Fruit fly (Drosophila melanogaster): ENCODE measurements around the gene CtBP.

CtBP gene

DNA sequence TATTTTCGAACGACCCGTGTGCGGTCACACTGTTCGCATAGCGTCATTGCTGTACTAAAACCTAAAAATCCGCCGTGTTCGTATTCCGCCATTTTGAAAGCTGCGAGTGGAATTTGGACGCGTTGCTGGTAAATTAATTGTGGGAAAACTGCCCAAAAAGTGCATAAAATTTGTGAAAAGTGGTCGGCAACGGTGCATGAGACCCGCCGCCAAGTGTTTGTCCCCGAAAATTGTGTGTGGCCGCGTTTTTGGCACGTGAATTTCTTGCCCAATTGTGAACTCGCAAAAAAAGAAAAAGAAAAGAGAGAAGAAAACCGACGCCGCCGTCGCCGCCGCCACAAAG, at the start of gene CtBP:
CtBP (plus strand) TSS at position 29 of the 343 bp plus-strand sequence.
- TF ChIP-seq CG8478 (optimal IDR thresholded peaks at IDR 0.05) (no peak), usp (GFP tag; optimal IDR thresholded peaks at IDR 0.05) (no peak), pan (optimal IDR thresholded peaks at IDR 0.05) (no peak), EcR (GFP tag; optimal IDR thresholded peaks at IDR 0.05) (no peak)

DNA sequence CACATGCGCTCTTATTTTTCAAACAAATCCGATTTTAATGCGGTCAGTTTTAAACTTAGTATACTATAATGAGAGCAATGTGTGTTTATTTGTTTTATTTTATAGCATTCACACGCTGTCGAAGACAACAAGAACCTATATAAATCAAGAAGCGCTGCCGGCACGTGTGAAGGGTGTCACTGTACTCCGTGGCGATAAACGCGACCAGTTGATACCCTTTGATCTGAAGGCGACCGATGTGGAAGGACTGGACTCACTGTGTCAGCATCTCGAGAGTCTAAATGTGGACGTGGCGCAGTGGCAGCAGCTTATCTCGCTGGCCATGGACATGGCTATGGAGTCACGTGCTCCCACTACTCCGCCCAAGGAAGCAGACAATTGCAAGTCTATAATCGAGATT, 48.8 kb upstream of the CtBP start:
- TF ChIP-seq pan (optimal IDR thresholded peaks at IDR 0.05) (no peak), psq (optimal IDR thresholded peaks at IDR 0.05) (no peak), EcR (GFP tag; optimal IDR thresholded peaks at IDR 0.05) (no peak), CG8478 (optimal IDR thresholded peaks at IDR 0.05) (no peak), Dll (optimal IDR thresholded peaks at IDR 0.05) (no peak), usp (GFP tag; optimal IDR thresholded peaks at IDR 0.05) (no peak)

DNA sequence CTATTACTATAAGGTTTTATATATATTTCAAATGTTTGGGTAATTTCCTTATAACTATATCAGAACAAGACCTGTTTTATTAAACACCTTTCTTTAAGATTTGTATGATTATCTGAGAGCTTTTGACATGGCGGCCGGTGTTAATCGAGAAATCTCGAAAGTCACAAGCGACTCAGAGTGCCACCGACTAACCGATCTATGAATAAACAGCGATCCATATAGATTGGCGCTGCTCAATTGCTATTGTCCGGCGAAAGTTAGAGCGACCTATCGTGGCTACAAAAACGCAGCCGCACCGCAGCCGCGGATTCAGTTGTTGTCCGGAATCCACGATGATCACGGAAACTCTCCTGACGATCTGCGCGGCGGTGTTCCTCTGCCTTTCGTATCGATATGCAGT, 48.0 kb upstream of the CtBP start, which contains the start of gene Cyp304a1:
Cyp304a1 (plus strand) TSS at position 301 of the 400 bp plus-strand sequence.
- no peak for TF ChIP-seq usp (GFP tag; optimal IDR thresholded peaks at IDR 0.05)
- no peak for TF ChIP-seq Dll (optimal IDR thresholded peaks at IDR 0.05)
- TF ChIP-seq CG8478 (optimal IDR thresholded peaks at IDR 0.05) = no peak
- TF ChIP-seq psq (optimal IDR thresholded peaks at IDR 0.05) = no peak
- no peak for TF ChIP-seq EcR (GFP tag; optimal IDR thresholded peaks at IDR 0.05)
- TF ChIP-seq pan (optimal IDR thresholded peaks at IDR 0.05) = no peak

DNA sequence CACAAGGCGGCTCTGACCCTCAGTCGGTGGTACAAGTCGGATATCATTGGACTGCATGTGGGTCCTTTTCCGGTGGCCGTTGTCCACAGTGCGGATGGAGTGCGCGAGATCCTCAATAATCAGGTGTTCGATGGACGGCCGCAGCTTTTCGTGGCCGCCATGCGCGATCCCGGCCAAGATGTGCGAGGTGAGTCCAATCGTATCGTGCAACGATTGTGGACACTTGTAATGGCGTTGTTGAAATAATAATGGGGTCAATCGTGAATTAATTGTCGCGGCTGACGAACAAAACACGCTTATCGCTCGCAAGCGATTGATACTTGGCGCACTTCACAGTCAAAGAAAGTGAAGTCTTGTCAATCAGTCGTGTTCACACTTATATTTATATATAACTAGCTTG, 47.4 kb upstream of the CtBP start:
- TF ChIP-seq CG8478 (optimal IDR thresholded peaks at IDR 0.05) = no peak

DNA sequence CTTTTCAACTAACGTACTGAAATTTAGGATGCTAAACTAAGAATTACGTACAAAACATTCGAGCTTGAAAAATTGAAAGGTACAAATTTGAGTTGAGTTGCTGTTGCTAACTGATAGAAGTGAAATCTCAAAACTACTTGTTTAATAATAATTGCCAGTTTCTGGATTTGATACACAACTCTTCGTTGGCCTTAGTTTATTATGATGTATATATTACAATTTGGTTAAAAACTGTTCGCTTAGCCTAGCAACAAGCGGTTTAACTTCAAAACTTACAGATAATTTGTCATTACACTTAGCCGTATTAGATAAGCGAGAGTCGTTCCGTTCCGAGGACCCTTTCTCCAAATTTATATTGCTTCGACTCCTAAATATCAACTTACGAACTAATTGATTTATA, 43.8 kb upstream of the CtBP start, which contains the start of the genes CG14384 and grsm:
CG14384 (minus strand) TSS at position 101 of the 400 bp plus-strand sequence.
grsm (minus strand) TSS at position 101 of the 400 bp plus-strand sequence.
- no peak for TF ChIP-seq CG8478 (optimal IDR thresholded peaks at IDR 0.05)
- no peak for TF ChIP-seq pan (optimal IDR thresholded peaks at IDR 0.05)
- TF ChIP-seq Dll (optimal IDR thresholded peaks at IDR 0.05) = no peak
- no peak for TF ChIP-seq usp (GFP tag; optimal IDR thresholded peaks at IDR 0.05)
- TF ChIP-seq psq (optimal IDR thresholded peaks at IDR 0.05) = no peak
- no peak for TF ChIP-seq EcR (GFP tag; optimal IDR thresholded peaks at IDR 0.05)

DNA sequence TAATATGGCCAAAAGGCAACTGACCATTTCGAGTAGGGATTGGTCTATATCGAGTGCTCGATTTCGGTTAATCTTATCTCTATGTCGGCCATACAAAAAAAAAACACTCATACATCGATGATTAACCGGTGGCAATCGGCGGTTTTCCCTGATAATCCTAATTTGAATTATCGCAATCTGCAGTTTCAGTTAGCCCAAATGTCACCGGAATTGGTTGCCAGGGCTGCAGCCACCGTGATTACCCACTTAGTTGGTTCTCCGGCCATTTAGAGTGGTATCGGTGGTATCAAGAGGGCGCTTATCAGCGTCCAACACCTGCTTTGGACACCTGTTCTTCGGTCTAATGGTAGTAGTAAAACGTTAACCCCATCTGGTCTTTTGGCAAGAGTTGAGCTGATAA, 39.3 kb upstream of the CtBP start:
- no peak for TF ChIP-seq psq (optimal IDR thresholded peaks at IDR 0.05)
- no peak for TF ChIP-seq usp (GFP tag; optimal IDR thresholded peaks at IDR 0.05)
- no peak for TF ChIP-seq pan (optimal IDR thresholded peaks at IDR 0.05)

- no peak for TF ChIP-seq Dll (optimal IDR thresholded peaks at IDR 0.05)
- TF ChIP-seq usp (GFP tag; optimal IDR thresholded peaks at IDR 0.05) = no peak
- no peak for TF ChIP-seq pan (optimal IDR thresholded peaks at IDR 0.05)
- no peak for TF ChIP-seq psq (optimal IDR thresholded peaks at IDR 0.05)
Measured at dm6 chr3R:12974447-12974846, 37.0 kb upstream of the CtBP start.

- no peak for TF ChIP-seq CG8478 (optimal IDR thresholded peaks at IDR 0.05)
- no peak for TF ChIP-seq pan (optimal IDR thresholded peaks at IDR 0.05)
- TF ChIP-seq psq (optimal IDR thresholded peaks at IDR 0.05) = no peak
- TF ChIP-seq usp (GFP tag; optimal IDR thresholded peaks at IDR 0.05) = no peak
- TF ChIP-seq EcR (GFP tag; optimal IDR thresholded peaks at IDR 0.05) = no peak
- no peak for TF ChIP-seq Dll (optimal IDR thresholded peaks at IDR 0.05)
Measured at dm6 chr3R:12975223-12975622, 36.2 kb upstream of the CtBP start.

DNA sequence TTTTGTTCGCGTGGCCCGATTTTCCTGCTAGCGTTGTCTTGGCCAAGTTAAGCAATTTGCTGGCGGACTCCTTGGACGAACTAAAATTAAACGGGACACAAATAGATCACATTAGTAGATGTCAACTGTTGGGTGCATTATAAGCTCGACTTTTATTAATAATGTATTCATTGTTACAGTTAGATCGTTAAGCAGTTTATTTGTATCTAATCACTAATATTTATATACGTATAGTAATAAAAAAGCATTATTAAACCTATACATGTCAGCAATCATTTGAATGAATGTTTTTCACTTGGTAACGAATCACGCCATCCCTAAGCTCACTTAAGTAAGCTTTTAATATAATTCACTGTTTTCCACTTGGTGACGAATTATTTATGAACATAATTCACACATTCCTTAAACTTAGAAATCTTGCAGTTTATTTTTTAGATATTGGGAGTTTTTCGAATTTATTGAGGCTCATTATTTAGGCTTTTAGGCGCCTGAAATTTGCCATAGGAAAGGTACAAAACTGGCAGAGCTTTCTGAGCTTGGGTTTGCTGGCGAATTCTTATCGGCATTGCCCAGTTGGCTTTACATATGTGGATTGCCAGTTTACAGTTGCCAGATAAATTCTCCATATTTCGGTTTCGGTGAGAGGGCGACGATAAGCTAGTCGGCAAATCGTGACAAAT, 33.9 kb upstream of the CtBP start, which contains the start of the genes CG7381 and CG7091:
CG7381 (minus strand) TSS at position 101 of the 680 bp plus-strand sequence.
CG7091 (plus strand) TSS at position 630 of the 680 bp plus-strand sequence.
- TF ChIP-seq psq (optimal IDR thresholded peaks at IDR 0.05) = no peak
- no peak for TF ChIP-seq Dll (optimal IDR thresholded peaks at IDR 0.05)
- no peak for TF ChIP-seq CG8478 (optimal IDR thresholded peaks at IDR 0.05)
- no peak for TF ChIP-seq pan (optimal IDR thresholded peaks at IDR 0.05)
- TF ChIP-seq usp (GFP tag; optimal IDR thresholded peaks at IDR 0.05) = no peak
- no peak for TF ChIP-seq EcR (GFP tag; optimal IDR thresholded peaks at IDR 0.05)

- TF ChIP-seq CG8478 (optimal IDR thresholded peaks at IDR 0.05) (no peak), usp (GFP tag; optimal IDR thresholded peaks at IDR 0.05) (no peak), psq (optimal IDR thresholded peaks at IDR 0.05) (no peak), EcR (GFP tag; optimal IDR thresholded peaks at IDR 0.05) (no peak), pan (optimal IDR thresholded peaks at IDR 0.05) (no peak), Dll (optimal IDR thresholded peaks at IDR 0.05) (no peak)
Measured at dm6 chr3R:12980628-12981219, 30.7 kb upstream of the CtBP start, which contains the start of gene Paip2. TSS of gene Paip2 (plus strand) at chr3R:12980792.

dm6 chr3R:12981334-12982166, 29.9 kb upstream of the CtBP start:
- TF ChIP-seq psq (optimal IDR thresholded peaks at IDR 0.05) (no peak), usp (GFP tag; optimal IDR thresholded peaks at IDR 0.05) (no peak), Dll (optimal IDR thresholded peaks at IDR 0.05) (no peak), EcR (GFP tag; optimal IDR thresholded peaks at IDR 0.05) (peak; percentile 35 to 64)

Data from whole organism.